Worm (Caenorhabditis elegans) whole organism, L2 larva: ENCODE data around the gene lgmn-1.

Experiments used
- F13H6.1 ChIP-seq: sonication (generic microtip); optimal IDR thresholded peaks from 2 replicates; lab custom pipeline; 2016; ENCODE audit warnings: missing genetic modification characterization, missing compliant biosample characterization
- R02D3.7 ChIP-seq: fragments of 150-350 bp; optimal IDR thresholded peaks from 2 replicates; lab custom pipeline; 2014; ENCODE audit warnings: missing biosample characterization, missing genetic modification characterization
- Y55F3AM.14 ChIP-seq: fragments of 200-800 bp; sonication (Bioruptor generic); optimal IDR thresholded peaks from 2 replicates; lab custom pipeline; 2018; ENCODE audit warnings: mild to moderate bottlenecking, missing genetic modification characterization, missing compliant biosample characterization
- ZK546.5 ChIP-seq: sonication (generic microtip); optimal IDR thresholded peaks from 2 replicates; lab custom pipeline; 2017; ENCODE audit warnings: missing biosample characterization, missing genetic modification characterization
- blmp-1 ChIP-seq: sonication (generic microtip); optimal IDR thresholded peaks from 2 replicates; lab custom pipeline; 2017; ENCODE audit warnings: missing genetic modification characterization, mild to moderate bottlenecking, missing compliant biosample characterization, antibody characterized with exemption, moderate library complexity; ENCODE audit not compliant: insufficient read depth
- crh-2 ChIP-seq: sonication (generic microtip); optimal IDR thresholded peaks from 2 replicates; lab custom pipeline; 2017; ENCODE audit warnings: missing biosample characterization, missing genetic modification characterization
- egl-27 ChIP-seq: sonication (generic microtip); optimal IDR thresholded peaks from 3 replicates; lab custom pipeline; 2017; ENCODE audit warnings: missing biosample characterization, missing genetic modification reagents, missing genetic modification characterization
- elt-1 ChIP-seq: fragments of 150-350 bp; optimal IDR thresholded peaks from 2 replicates; lab custom pipeline; 2014; ENCODE audit warnings: missing biosample characterization, missing genetic modification characterization
- elt-3 ChIP-seq: sonication (generic microtip); optimal IDR thresholded peaks from 2 replicates; lab custom pipeline; 2017; ENCODE audit warnings: missing biosample characterization, missing genetic modification characterization
- fos-1 ChIP-seq: fragments of 150-350 bp; optimal IDR thresholded peaks from 2 replicates; lab custom pipeline; 2014; ENCODE audit warnings: missing biosample characterization, missing genetic modification characterization
- lin-11 ChIP-seq: fragments of 150-350 bp; sonication (generic microtip); optimal IDR thresholded peaks from 2 replicates; lab custom pipeline; 2014; ENCODE audit warnings: missing biosample characterization, missing genetic modification characterization, inconsistent platforms, mixed read lengths
- lin-39 ChIP-seq: fragments of 150-350 bp; optimal IDR thresholded peaks from 2 replicates; lab custom pipeline; 2014; ENCODE audit warnings: missing biosample characterization, missing genetic modification reagents, missing genetic modification characterization
- lsy-2 ChIP-seq, 2 experiments: fragments of 150-350 bp in 1 of 2; sonication (generic microtip) in 1 of 2; optimal IDR thresholded peaks; 2 replicates each; lab custom pipeline; 2014 to 2017; ENCODE audit warnings: missing biosample characterization in 2 of 2, missing genetic modification characterization in 2 of 2
- mbf-1 ChIP-seq: sonication (generic microtip); optimal IDR thresholded peaks from 2 replicates; lab custom pipeline; 2017; ENCODE audit warnings: missing biosample characterization, missing genetic modification characterization
- nhr-11 ChIP-seq: fragments of 150-350 bp; optimal IDR thresholded peaks from 2 replicates; lab custom pipeline; 2014; ENCODE audit warnings: missing biosample characterization, missing genetic modification characterization
- nhr-12 ChIP-seq: fragments of 150-350 bp; optimal IDR thresholded peaks from 2 replicates; lab custom pipeline; 2014; ENCODE audit warnings: missing biosample characterization, missing genetic modification characterization
- nhr-129 ChIP-seq: fragments of 150-350 bp; optimal IDR thresholded peaks from 2 replicates; lab custom pipeline; 2014; ENCODE audit warnings: missing biosample characterization, missing genetic modification characterization
- nhr-21 ChIP-seq: fragments of 150-350 bp; optimal IDR thresholded peaks from 2 replicates; lab custom pipeline; 2014; ENCODE audit warnings: missing biosample characterization, missing genetic modification characterization
- nhr-23 ChIP-seq: fragments of 150-350 bp; optimal IDR thresholded peaks from 2 replicates; lab custom pipeline; 2014; ENCODE audit warnings: missing biosample characterization, missing genetic modification reagents, missing genetic modification characterization
- nhr-25 ChIP-seq: fragments of 150-350 bp; sonication (generic microtip); optimal IDR thresholded peaks from 3 replicates; lab custom pipeline; 2014; ENCODE audit warnings: missing biosample characterization, missing genetic modification characterization
- sem-4 ChIP-seq: fragments of 150-350 bp; optimal IDR thresholded peaks from 2 replicates; lab custom pipeline; 2014; ENCODE audit warnings: missing biosample characterization, missing genetic modification reagents, missing genetic modification characterization
- sma-3 ChIP-seq: sonication (generic microtip); optimal IDR thresholded peaks from 2 replicates; lab custom pipeline; 2016; ENCODE audit warnings: missing genetic modification reagents, missing genetic modification characterization, missing compliant biosample characterization
- sma-9 ChIP-seq, 2 experiments: fragments of 150-350 bp in 1 of 2; sonication (generic microtip) in 1 of 2; optimal IDR thresholded peaks; 2 replicates each; lab custom pipeline; 2014 to 2016; ENCODE audit warnings: missing genetic modification characterization in 2 of 2, mild to moderate bottlenecking in 1 of 2, missing biosample characterization in 1 of 2, missing compliant biosample characterization in 1 of 2, missing genetic modification reagents in 1 of 2, moderate library complexity in 1 of 2
- snpc-4 ChIP-seq: fragments of 150-350 bp; optimal IDR thresholded peaks from 2 replicates; lab custom pipeline; 2014; ENCODE audit warnings: missing biosample characterization, missing genetic modification characterization
- unc-62 ChIP-seq: fragments of 150-350 bp; optimal IDR thresholded peaks from 2 replicates; lab custom pipeline; 2014; ENCODE audit warnings: missing biosample characterization, missing genetic modification reagents, missing genetic modification characterization
- zag-1 ChIP-seq: fragments of 150-350 bp; optimal IDR thresholded peaks from 2 replicates; lab custom pipeline; 2014; ENCODE audit warnings: missing biosample characterization, missing genetic modification characterization
- ztf-4 ChIP-seq: fragments of 150-350 bp; optimal IDR thresholded peaks from 2 replicates; lab custom pipeline; 2014; ENCODE audit warnings: missing biosample characterization, missing genetic modification characterization

Gene lgmn-1

ce11 chrV:12534941-12535340, 22.1 kb downstream of the lgmn-1 start:
- TF ChIP-seq sma-9 (GFP tag; optimal IDR thresholded peaks at IDR 0.05; lab: Kevin White, UChicago) (no peak), sma-9 (tag; optimal IDR thresholded peaks at IDR 0.05; lab: Kevin White, UChicago) (no peak), lin-39 (tag; lab: Kevin White, UChicago) (no peak), nhr-129 (tag; lab: Kevin White, UChicago) (no peak), mbf-1 (no peak)

- TF ChIP-seq nhr-129 (tag; lab: Kevin White, UChicago) (peak; percentile 32), sma-3 (peak; percentile 8), nhr-23 (tag; lab: Kevin White, UChicago) (no peak), egl-27 (tag; lab: Kevin White, UChicago) (no peak), elt-3 (no peak), lsy-2 (tag; optimal IDR thresholded peaks at IDR 0.05; lab: Kevin White, UChicago) (peak in 1 of 2 experiments; percentile 17), nhr-12 (tag; lab: Kevin White, UChicago) (no peak), nhr-25 (peak; percentile 30), nhr-11 (tag; lab: Kevin White, UChicago) (no peak), F13H6.1 (tag; lab: Kevin White, UChicago) (peak; percentile 2), crh-2 (tag; lab: Kevin White, UChicago) (peak; percentile 37), ZK546.5 (tag; lab: Kevin White, UChicago) (no peak), Y55F3AM.14 (GFP tag; lab: Kevin White, UChicago) (no peak), fos-1 (tag; lab: Kevin White, UChicago) (peak; percentile 26)
These were observed 23.7 kb downstream of the lgmn-1 start for ce11 chrV:12536409-12537038.

ce11 chrV:12537505-12537904, 24.6 kb downstream of the lgmn-1 start:
- TF ChIP-seq ztf-4: no peak
- TF ChIP-seq snpc-4: no peak
- no peak for TF ChIP-seq lin-11 (tag; lab: Kevin White, UChicago)
- peak; percentile 63 for TF ChIP-seq sma-9 (GFP tag; optimal IDR thresholded peaks at IDR 0.05; lab: Kevin White, UChicago)
- TF ChIP-seq sma-9 (tag; optimal IDR thresholded peaks at IDR 0.05; lab: Kevin White, UChicago): no peak
- peak; percentile 59 for TF ChIP-seq blmp-1
- no peak for TF ChIP-seq Y55F3AM.14 (GFP tag; lab: Kevin White, UChicago)
- no peak for TF ChIP-seq F13H6.1 (tag; lab: Kevin White, UChicago)
- no peak for TF ChIP-seq R02D3.7 (tag; lab: Kevin White, UChicago)
- peak in 1 of 2 experiments; percentile 4 for TF ChIP-seq lsy-2 (tag; optimal IDR thresholded peaks at IDR 0.05; lab: Kevin White, UChicago)
- peak; percentile 32 for TF ChIP-seq fos-1 (tag; lab: Kevin White, UChicago)
- TF ChIP-seq egl-27 (tag; lab: Kevin White, UChicago): peak; percentile 70
- peak; percentile 38 for TF ChIP-seq sem-4 (tag; lab: Kevin White, UChicago)
- TF ChIP-seq crh-2 (tag; lab: Kevin White, UChicago): no peak
- TF ChIP-seq nhr-23 (tag; lab: Kevin White, UChicago): no peak
- peak; percentile 62 for TF ChIP-seq nhr-21 (tag; lab: Kevin White, UChicago)

ce11 chrV:12538984-12539852, 26.4 kb downstream of the lgmn-1 start:
- peak; percentile 23 for TF ChIP-seq fos-1 (tag; lab: Kevin White, UChicago)
- TF ChIP-seq lin-11 (tag; lab: Kevin White, UChicago): no peak
- peak; percentile 56 for TF ChIP-seq elt-1 (tag; lab: Kevin White, UChicago)
- no peak for TF ChIP-seq snpc-4
- TF ChIP-seq Y55F3AM.14 (GFP tag; lab: Kevin White, UChicago): peak; percentile 20
- peak in 1 of 2 experiments; percentile 44 for TF ChIP-seq lsy-2 (tag; optimal IDR thresholded peaks at IDR 0.05; lab: Kevin White, UChicago)
- peak; percentile 49 for TF ChIP-seq sma-9 (GFP tag; optimal IDR thresholded peaks at IDR 0.05; lab: Kevin White, UChicago)
- no peak for TF ChIP-seq sma-9 (tag; optimal IDR thresholded peaks at IDR 0.05; lab: Kevin White, UChicago)

ce11 chrV:12540018-12540417, 27.2 kb downstream of the lgmn-1 start:
- TF ChIP-seq ztf-4 (no peak), unc-62 (GFP tag; lab: Kevin White, UChicago) (peak; percentile 46), fos-1 (tag; lab: Kevin White, UChicago) (peak; percentile 92), zag-1 (peak; percentile 8)
